Worm (Caenorhabditis elegans) whole organism, L4 larva: ENCODE data around the gene sra-34.

Experiments used
- ctbp-1 ChIP-seq: fragments of 200-800 bp; sonication (Bioruptor generic); IDR thresholded peaks from 2 replicates; pipeline ENCODE4 v1.3.6; 2022; ENCODE audit warnings: missing genetic modification reagents, missing genetic modification characterization, missing compliant biosample characterization
- fkh-10 ChIP-seq: fragments of 150-350 bp; optimal IDR thresholded peaks from 2 replicates; lab custom pipeline; 2014; ENCODE audit warnings: missing biosample characterization, missing genetic modification reagents, missing genetic modification characterization
- lsy-2 ChIP-seq, 2 experiments: fragments of 150-350 bp in 1 of 2; sonication (generic microtip) in 1 of 2; optimal IDR thresholded peaks; 2 replicates each; lab custom pipeline; 2014 to 2017; ENCODE audit warnings: missing biosample characterization in 2 of 2, missing genetic modification characterization in 2 of 2
- mep-1 ChIP-seq: fragments of 150-350 bp; sonication (generic microtip); optimal IDR thresholded peaks from 3 replicates; lab custom pipeline; 2014; ENCODE audit warnings: missing biosample characterization, missing genetic modification characterization
- mes-2 ChIP-seq: sonication (generic microtip); optimal IDR thresholded peaks from 2 replicates; lab custom pipeline; 2016; ENCODE audit warnings: missing genotype, mild to moderate bottlenecking, missing genetic modification characterization, missing compliant biosample characterization; ENCODE audit not compliant: poor library complexity, severe bottlenecking
- nhr-11 ChIP-seq: fragments of 150-350 bp; optimal IDR thresholded peaks from 2 replicates; lab custom pipeline; 2014; ENCODE audit warnings: missing biosample characterization, missing genetic modification characterization

- TF ChIP-seq lsy-2 (tag; optimal IDR thresholded peaks at IDR 0.05; lab: Kevin White, UChicago) (no peak), mes-2 (no peak), nhr-11 (tag; lab: Kevin White, UChicago) (no peak), mep-1 (no peak), ctbp-1 (GFP tag; lab: Robert Waterston, UW) (no peak), fkh-10 (GFP tag; lab: Kevin White, UChicago) (no peak)
Observed at ce11 chrII:4581090-4581489, 37.6 kb upstream of the sra-34 start.
